Fruit fly (Drosophila melanogaster) whole organism, embryonic: Measurements from ENCODE around the gene CG13024.

Experiments used
- CG10654 ChIP-seq: fragments of 200-800 bp; sonication (Bioruptor generic); optimal IDR thresholded peaks from 2 replicates; lab custom pipeline; 2016; ENCODE audit warnings: missing biosample characterization, missing genetic modification characterization
- CG10979 ChIP-seq: fragments of 200-800 bp; sonication (Bioruptor generic); optimal IDR thresholded peaks from 2 replicates; lab custom pipeline; 2018; ENCODE audit warnings: missing biosample characterization, mild to moderate bottlenecking, missing genetic modification characterization, moderate library complexity
- CG11456 ChIP-seq: fragments of 200-800 bp; sonication (Bioruptor generic); IDR thresholded peaks from 3 replicates; pipeline ENCODE4 v1.3.6; 2022; ENCODE audit warnings: missing biosample characterization, missing genetic modification characterization
- CG11696 ChIP-seq: fragments of 200-800 bp; sonication (Bioruptor generic); IDR thresholded peaks from 2 replicates; pipeline ENCODE4 v1.3.6; 2022; ENCODE audit warnings: missing biosample characterization, missing genetic modification characterization
- CG1233 ChIP-seq: fragments of 200-800 bp; sonication (Bioruptor generic); optimal IDR thresholded peaks from 4 replicates; lab custom pipeline; 2018; ENCODE audit warnings: missing biosample characterization, mild to moderate bottlenecking, missing genetic modification characterization
- CG18262 ChIP-seq: fragments of 200-800 bp; optimal IDR thresholded peaks from 3 replicates; lab custom pipeline; 2019; ENCODE audit warnings: missing biosample characterization, mild to moderate bottlenecking, missing genetic modification characterization, moderate library complexity
- CG2889 ChIP-seq: fragments of 200-800 bp; sonication (Bioruptor generic); IDR thresholded peaks from 3 replicates; pipeline ENCODE4 v1.3.6; 2022; ENCODE audit warnings: missing biosample characterization, missing genetic modification characterization
- CG30020 ChIP-seq: fragments of 200-800 bp; optimal IDR thresholded peaks from 2 replicates; lab custom pipeline; 2019; ENCODE audit warnings: missing biosample characterization, mild to moderate bottlenecking, missing genetic modification characterization, moderate library complexity
- CG6689 ChIP-seq: fragments of 200-800 bp; sonication (Bioruptor generic); IDR thresholded peaks from 2 replicates; pipeline ENCODE4 v1.3.6; 2022; ENCODE audit warnings: missing biosample characterization, missing genetic modification characterization
- CG6791 ChIP-seq: fragments of 200-800 bp; sonication (Bioruptor generic); IDR thresholded peaks from 3 replicates; pipeline ENCODE4 v1.3.6; 2022; ENCODE audit warnings: missing biosample characterization, missing genetic modification characterization; ENCODE audit not compliant: partially characterized antibody
- CG8290 ChIP-seq, 3 experiments: fragments of 200-800 bp; sonication (Bioruptor generic); optimal IDR thresholded peaks; 2 replicates each; lab custom pipeline; 2016 to 2019; ENCODE audit warnings: missing biosample characterization in 3 of 3, missing genetic modification characterization in 3 of 3, mild to moderate bottlenecking in 2 of 3, moderate library complexity in 1 of 3
- Chrac-16 ChIP-seq: fragments of 200-800 bp; sonication (Bioruptor generic); optimal IDR thresholded peaks from 3 replicates; lab custom pipeline; 2016; ENCODE audit warnings: missing biosample characterization, missing genetic modification characterization
- HLH4C ChIP-seq: fragments of 200-800 bp; sonication (Bioruptor generic); IDR thresholded peaks from 3 replicates; pipeline ENCODE4 v1.3.6; 2022; ENCODE audit warnings: missing biosample characterization, missing genetic modification characterization; ENCODE audit not compliant: partially characterized antibody
- Hmr ChIP-seq: fragments of 200-800 bp; sonication (Bioruptor generic); optimal IDR thresholded peaks from 3 replicates; lab custom pipeline; 2017; ENCODE audit warnings: mild to moderate bottlenecking, missing biosample characterization, missing genetic modification reagents, missing genetic modification characterization
- Hr51 ChIP-seq, 2 experiments: fragments of 200-800 bp; sonication (Bioruptor generic); optimal IDR thresholded peaks; 2 replicates in 1 of 2; 3 replicates in 1 of 2; lab custom pipeline; 2016 to 2018; ENCODE audit warnings: missing biosample characterization in 2 of 2, missing genetic modification characterization in 2 of 2, mild to moderate bottlenecking in 1 of 2, moderate library complexity in 1 of 2
- Hsf ChIP-seq: fragments of 200-800 bp; sonication (Bioruptor generic); optimal IDR thresholded peaks from 3 replicates; lab custom pipeline; 2016; ENCODE audit warnings: missing biosample characterization, missing genetic modification characterization
- MBD-R2 ChIP-seq: fragments of 200-800 bp; sonication (Bioruptor generic); IDR thresholded peaks from 2 replicates; pipeline ENCODE4 v1.3.6; 2022; ENCODE audit warnings: missing biosample characterization, missing genetic modification characterization
- Mad ChIP-seq: fragments of 200-800 bp; sonication (Bioruptor generic); optimal IDR thresholded peaks from 2 replicates; lab custom pipeline; 2016; ENCODE audit warnings: missing biosample characterization, missing genetic modification characterization
- Max ChIP-seq: fragments of 200-800 bp; sonication (Bioruptor generic); optimal IDR thresholded peaks from 2 replicates; lab custom pipeline; 2016; ENCODE audit warnings: missing biosample characterization, mild to moderate bottlenecking, missing genetic modification characterization
- Taf1 ChIP-seq: fragments of 200-800 bp; sonication (Bioruptor generic); IDR thresholded peaks from 2 replicates; pipeline ENCODE4 v1.3.6; 2022; ENCODE audit warnings: missing biosample characterization, missing genetic modification characterization
- Xrp1 ChIP-seq: fragments of 200-800 bp; sonication (Bioruptor generic); IDR thresholded peaks from 2 replicates; pipeline ENCODE4 v1.3.6; 2022; ENCODE audit warnings: missing biosample characterization, missing genetic modification characterization
- aop ChIP-seq: fragments of 200-800 bp; sonication (Bioruptor generic); IDR thresholded peaks from 2 replicates; pipeline ENCODE4 v1.3.6; 2022; ENCODE audit warnings: missing biosample characterization, missing genetic modification characterization
- ap ChIP-seq: fragments of 200-800 bp; sonication (Bioruptor generic); IDR thresholded peaks from 2 replicates; pipeline ENCODE4 v1.3.6; 2022; ENCODE audit warnings: missing biosample characterization, missing genetic modification characterization
- bcd ChIP-seq: fragments of 200-800 bp; sonication (Bioruptor generic); optimal IDR thresholded peaks from 2 replicates; lab custom pipeline; 2017; ENCODE audit warnings: missing biosample characterization, mild to moderate bottlenecking, missing genetic modification characterization
- br ChIP-seq: fragments of >200 bp; optimal IDR thresholded peaks from 2 replicates; lab custom pipeline; 2017
- cas ChIP-seq: fragments of 200-800 bp; sonication (Bioruptor generic); IDR thresholded peaks from 2 replicates; pipeline ENCODE4 v1.3.6; 2022; ENCODE audit warnings: missing biosample characterization, missing genetic modification characterization
- chif ChIP-seq, 2 experiments: fragments of 200-800 bp; sonication (Bioruptor generic); optimal IDR thresholded peaks; 3 replicates each; lab custom pipeline; 2016; ENCODE audit warnings: missing biosample characterization in 2 of 2, missing genetic modification characterization in 2 of 2
- ci ChIP-seq: fragments of 200-800 bp; sonication (Bioruptor generic); IDR thresholded peaks from 3 replicates; pipeline ENCODE4 v1.3.6; 2022; ENCODE audit warnings: missing biosample characterization, missing genetic modification characterization
- dmrt99B ChIP-seq: fragments of 200-800 bp; sonication (Bioruptor generic); optimal IDR thresholded peaks from 2 replicates; lab custom pipeline; 2018; ENCODE audit warnings: missing biosample characterization, mild to moderate bottlenecking, missing genetic modification characterization, moderate library complexity
- esg ChIP-seq: fragments of 200-800 bp; sonication (Bioruptor generic); conservative IDR thresholded peaks from 2 replicates; pipeline ENCODE4 v1.3.6; 2022; ENCODE audit warnings: missing biosample characterization, missing genetic modification characterization
- ewg ChIP-seq: fragments of 200-800 bp; sonication (Bioruptor generic); optimal IDR thresholded peaks from 3 replicates; lab custom pipeline; 2017; ENCODE audit warnings: mild to moderate bottlenecking, missing biosample characterization, missing genetic modification reagents, missing genetic modification characterization
- gcm2 ChIP-seq: fragments of 200-800 bp; sonication (Bioruptor generic); optimal IDR thresholded peaks from 2 replicates; lab custom pipeline; 2016; ENCODE audit warnings: missing biosample characterization, missing genetic modification characterization
- grn ChIP-seq: fragments of 200-800 bp; sonication (Bioruptor generic); optimal IDR thresholded peaks from 3 replicates; lab custom pipeline; 2017; ENCODE audit warnings: missing biosample characterization, missing genetic modification characterization
- inv ChIP-seq: fragments of 200-800 bp; sonication (Bioruptor generic); IDR thresholded peaks from 2 replicates; pipeline ENCODE4 v1.3.6; 2022; ENCODE audit warnings: missing biosample characterization, missing genetic modification characterization; ENCODE audit not compliant: partially characterized antibody
- kay ChIP-seq: fragments of 200-800 bp; sonication (Bioruptor generic); optimal IDR thresholded peaks from 2 replicates; lab custom pipeline; 2016; ENCODE audit warnings: missing biosample characterization, missing genetic modification characterization
- lola ChIP-seq, 3 experiments: fragments of >200 bp in 2 of 3; fragments of 200-800 bp in 1 of 3; sonication (Bioruptor generic) in 1 of 3; optimal IDR thresholded peaks; 2 replicates each; lab custom pipeline; 2017 to 2019; ENCODE audit warnings: missing biosample characterization in 3 of 3, missing genetic modification characterization in 3 of 3, mild to moderate bottlenecking in 1 of 3, moderate library complexity in 1 of 3
- mam ChIP-seq: fragments of 200-800 bp; sonication (Bioruptor generic); optimal IDR thresholded peaks from 3 replicates; lab custom pipeline; 2016; ENCODE audit warnings: missing biosample characterization, missing genetic modification characterization
- nmo ChIP-seq: fragments of 200-800 bp; sonication (Bioruptor generic); optimal IDR thresholded peaks from 2 replicates; lab custom pipeline; 2018; ENCODE audit warnings: missing biosample characterization, mild to moderate bottlenecking, missing genetic modification characterization, moderate library complexity
- pan ChIP-seq, 4 experiments: fragments of >200 bp in 3 of 4; fragments of 200-800 bp in 1 of 4; sonication (Bioruptor generic) in 1 of 4; optimal IDR thresholded peaks in 3 of 4; IDR thresholded peaks in 1 of 4; 2 replicates each; pipeline versions ENCODE4 v1.3.6 to Lab custom; 2017 to 2022; ENCODE audit warnings: missing biosample characterization in 2 of 4, missing genetic modification characterization in 2 of 4, mixed read lengths in 1 of 4
- phol ChIP-seq: fragments of 200-800 bp; sonication (Bioruptor generic); optimal IDR thresholded peaks from 3 replicates; lab custom pipeline; 2018; ENCODE audit warnings: missing biosample characterization, mild to moderate bottlenecking, missing genetic modification characterization, moderate library complexity
- pum ChIP-seq: fragments of 200-800 bp; sonication (Bioruptor generic); optimal IDR thresholded peaks from 2 replicates; lab custom pipeline; 2016; ENCODE audit warnings: missing biosample characterization, missing genetic modification characterization
- row ChIP-seq: fragments of 200-800 bp; sonication (Bioruptor generic); IDR thresholded peaks from 3 replicates; pipeline ENCODE4 v1.3.6; 2022; ENCODE audit warnings: missing biosample characterization, missing genetic modification characterization
- sc ChIP-seq, 3 experiments: fragments of >200 bp in 2 of 3; fragments of 200-800 bp in 1 of 3; sonication (Bioruptor generic) in 1 of 3; optimal IDR thresholded peaks; 2 replicates in 2 of 3; 3 replicates in 1 of 3; lab custom pipeline; 2017; ENCODE audit warnings: mild to moderate bottlenecking in 1 of 3, missing biosample characterization in 1 of 3, missing genetic modification characterization in 1 of 3, missing genetic modification reagents in 1 of 3
- tap ChIP-seq: fragments of 200-800 bp; optimal IDR thresholded peaks from 3 replicates; lab custom pipeline; 2019; ENCODE audit warnings: missing biosample characterization, mild to moderate bottlenecking, missing genetic modification characterization, moderate library complexity
- tup ChIP-seq: fragments of 200-800 bp; sonication (Bioruptor generic); optimal IDR thresholded peaks from 2 replicates; lab custom pipeline; 2016; ENCODE audit warnings: missing biosample characterization, mild to moderate bottlenecking, missing genetic modification characterization, moderate library complexity

The CG13024 gene

dm6 chr3L:16768001-16768652, 60.7 kb downstream of the CG13024 start (continued):
- TF ChIP-seq br (lab: Kevin White, UChicago) (no peak), CG6689 (GFP tag; lab: Robert Waterston, UW) (peak; percentile 66), tup (GFP tag; lab: Kevin White, UChicago) (no peak), CG30020 (tag; lab: Kevin White, UChicago) (no peak), CG10654 (GFP tag; lab: Kevin White, UChicago) (peak; percentile 26), nmo (peak; percentile 59), Hmr (GFP tag; lab: Kevin White, UChicago) (peak; percentile 1), aop (no peak), CG10979 (peak; percentile 76), CG11456 (GFP tag; lab: Robert Waterston, UW) (0 out of 3 replicates have a peak, but pooled peaks have one; percentile 32), gcm2 (GFP tag; lab: Kevin White, UChicago) (no peak), esg (GFP tag; lab: Robert Waterston, UW) (0 out of 2 replicates have a peak, but pooled peaks have one; percentile 10), ap (0 out of 2 replicates have a peak, but pooled peaks have one; percentile 24), Max (peak; percentile 2), ewg (GFP tag; lab: Kevin White, UChicago) (peak; percentile 13), mam (GFP tag; lab: Kevin White, UChicago) (peak; percentile 16), dmrt99B (tag; lab: Kevin White, UChicago) (peak; percentile 41), Mad (peak; percentile 29), lola (GFP tag; optimal IDR thresholded peaks at IDR 0.05; lab: Kevin White, UChicago) (peak in 1 of 3 experiments; percentile 44), inv (GFP tag; lab: Robert Waterston, UW) (no peak), pan (optimal IDR thresholded peaks at IDR 0.05; lab: Kevin White, UChicago) (peak in 1 of 2 experiments; percentile 78), pan (GFP tag; optimal IDR thresholded peaks at IDR 0.05 in 1 of 2, IDR thresholded peaks at IDR 0.05 in 1 of 2) (peak in 1 of 2 experiments; percentile 44), CG6791 (GFP tag; lab: Robert Waterston, UW) (0 out of 3 replicates have a peak, but pooled peaks have one; percentile 50), Hsf (peak; percentile 29), CG8290 (GFP tag; optimal IDR thresholded peaks at IDR 0.05; lab: Kevin White, UChicago) (no peak), CG8290 (tag; optimal IDR thresholded peaks at IDR 0.05; lab: Kevin White, UChicago) (peak in 1 of 2 experiments; percentile 57), CG1233 (GFP tag; lab: Kevin White, UChicago) (peak; percentile 44), Taf1 (no peak), ci (GFP tag; lab: Robert Waterston, UW) (0 out of 3 replicates have a peak, but pooled peaks have one; percentile 37), CG18262 (tag; lab: Kevin White, UChicago) (peak; percentile 66), chif (GFP tag; optimal IDR thresholded peaks at IDR 0.05; lab: Kevin White, UChicago) (peak; percentile 12 to 36), Xrp1 (GFP tag; lab: Robert Waterston, UW) (peak; percentile 78), phol (tag; lab: Kevin White, UChicago) (peak; percentile 66), kay (GFP tag; lab: Kevin White, UChicago) (peak; percentile 1), CG2889 (GFP tag; lab: Robert Waterston, UW) (no peak), grn (peak; percentile 70), HLH4C (GFP tag; lab: Robert Waterston, UW) (peak; percentile 59; the same call in 2 of the 3 replicates), MBD-R2 (no peak), row (GFP tag; lab: Robert Waterston, UW) (peak; percentile 77), Chrac-16 (GFP tag; lab: Kevin White, UChicago) (peak; percentile 42), bcd (GFP tag; lab: Kevin White, UChicago) (no peak), Hr51 (GFP tag; optimal IDR thresholded peaks at IDR 0.05; lab: Kevin White, UChicago) (peak in 1 of 2 experiments; percentile 23), pum (GFP tag; lab: Kevin White, UChicago) (peak; percentile 39), CG11696 (0 out of 2 replicates have a peak, but pooled peaks have one; percentile 21), cas (GFP tag; lab: Robert Waterston, UW) (no peak), sc (optimal IDR thresholded peaks at IDR 0.05; lab: Kevin White, UChicago) (no peak), sc (GFP tag; optimal IDR thresholded peaks at IDR 0.05; lab: Kevin White, UChicago) (peak; percentile 0), tap (tag; lab: Kevin White, UChicago) (peak; percentile 19)
